Worm (Caenorhabditis elegans) whole organism, L2 larva: Measurements from ENCODE around the gene tmem-24.

Experiments used
- C34F6.9 ChIP-seq: fragments of 150-350 bp; optimal IDR thresholded peaks from 2 replicates; lab custom pipeline; 2014; ENCODE audit warnings: missing biosample characterization, missing genetic modification characterization
- F13H6.1 ChIP-seq: sonication (generic microtip); optimal IDR thresholded peaks from 2 replicates; lab custom pipeline; 2016; ENCODE audit warnings: missing genetic modification characterization, missing compliant biosample characterization
- R02D3.7 ChIP-seq: fragments of 150-350 bp; optimal IDR thresholded peaks from 2 replicates; lab custom pipeline; 2014; ENCODE audit warnings: missing biosample characterization, missing genetic modification characterization
- Y55F3AM.14 ChIP-seq: fragments of 200-800 bp; sonication (Bioruptor generic); optimal IDR thresholded peaks from 2 replicates; lab custom pipeline; 2018; ENCODE audit warnings: mild to moderate bottlenecking, missing genetic modification characterization, missing compliant biosample characterization
- ZK546.5 ChIP-seq: sonication (generic microtip); optimal IDR thresholded peaks from 2 replicates; lab custom pipeline; 2017; ENCODE audit warnings: missing biosample characterization, missing genetic modification characterization
- alr-1 ChIP-seq: fragments of 150-350 bp; optimal IDR thresholded peaks from 2 replicates; lab custom pipeline; 2014; ENCODE audit warnings: missing biosample characterization, missing genetic modification characterization
- aly-2 ChIP-seq: fragments of 150-350 bp; optimal IDR thresholded peaks from 2 replicates; lab custom pipeline; 2014; ENCODE audit warnings: missing biosample characterization, missing genetic modification characterization
- ama-1 ChIP-seq: fragments of 150-350 bp; optimal IDR thresholded peaks from 2 replicates; lab custom pipeline; 2018; ENCODE audit warnings: inconsistent platforms
- blmp-1 ChIP-seq: sonication (generic microtip); optimal IDR thresholded peaks from 2 replicates; lab custom pipeline; 2017; ENCODE audit warnings: missing genetic modification characterization, mild to moderate bottlenecking, missing compliant biosample characterization, antibody characterized with exemption, moderate library complexity; ENCODE audit not compliant: insufficient read depth
- ceh-16 ChIP-seq: fragments of 150-350 bp; optimal IDR thresholded peaks from 2 replicates; lab custom pipeline; 2014; ENCODE audit warnings: missing biosample characterization, missing genetic modification characterization
- ceh-82 ChIP-seq: fragments of 150-350 bp; optimal IDR thresholded peaks from 2 replicates; lab custom pipeline; 2014; ENCODE audit warnings: missing biosample characterization, missing genetic modification characterization
- crh-2 ChIP-seq: sonication (generic microtip); optimal IDR thresholded peaks from 2 replicates; lab custom pipeline; 2017; ENCODE audit warnings: missing biosample characterization, missing genetic modification characterization
- dmd-4 ChIP-seq: sonication (generic microtip); optimal IDR thresholded peaks from 2 replicates; lab custom pipeline; 2017; ENCODE audit warnings: missing biosample characterization, missing genetic modification characterization
- egl-27 ChIP-seq: sonication (generic microtip); optimal IDR thresholded peaks from 3 replicates; lab custom pipeline; 2017; ENCODE audit warnings: missing biosample characterization, missing genetic modification reagents, missing genetic modification characterization
- elt-1 ChIP-seq: fragments of 150-350 bp; optimal IDR thresholded peaks from 2 replicates; lab custom pipeline; 2014; ENCODE audit warnings: missing biosample characterization, missing genetic modification characterization
- elt-3 ChIP-seq: sonication (generic microtip); optimal IDR thresholded peaks from 2 replicates; lab custom pipeline; 2017; ENCODE audit warnings: missing biosample characterization, missing genetic modification characterization
- fos-1 ChIP-seq: fragments of 150-350 bp; optimal IDR thresholded peaks from 2 replicates; lab custom pipeline; 2014; ENCODE audit warnings: missing biosample characterization, missing genetic modification characterization
- gmeb-1 ChIP-seq: fragments of 150-350 bp; optimal IDR thresholded peaks from 2 replicates; lab custom pipeline; 2014; ENCODE audit warnings: missing biosample characterization, missing genetic modification characterization
- lin-13 ChIP-seq: fragments of 150-350 bp; optimal IDR thresholded peaks from 2 replicates; lab custom pipeline; 2014; ENCODE audit warnings: missing biosample characterization, missing genetic modification reagents, missing genetic modification characterization
- lin-39 ChIP-seq: fragments of 150-350 bp; optimal IDR thresholded peaks from 2 replicates; lab custom pipeline; 2014; ENCODE audit warnings: missing biosample characterization, missing genetic modification reagents, missing genetic modification characterization
- lsy-2 ChIP-seq, 2 experiments: fragments of 150-350 bp in 1 of 2; sonication (generic microtip) in 1 of 2; optimal IDR thresholded peaks; 2 replicates each; lab custom pipeline; 2014 to 2017; ENCODE audit warnings: missing biosample characterization in 2 of 2, missing genetic modification characterization in 2 of 2
- mab-5 ChIP-seq: fragments of 150-350 bp; optimal IDR thresholded peaks from 2 replicates; lab custom pipeline; 2014; ENCODE audit warnings: missing biosample characterization, missing genetic modification characterization
- mbf-1 ChIP-seq: sonication (generic microtip); optimal IDR thresholded peaks from 2 replicates; lab custom pipeline; 2017; ENCODE audit warnings: missing biosample characterization, missing genetic modification characterization
- mdl-1 ChIP-seq, 2 experiments: fragments of 150-350 bp in 1 of 2; sonication (generic microtip) in 1 of 2; optimal IDR thresholded peaks; 2 replicates each; lab custom pipeline; 2017; ENCODE audit warnings: missing biosample characterization in 2 of 2, missing genetic modification characterization in 2 of 2
- nhr-10 ChIP-seq: sonication (generic microtip); optimal IDR thresholded peaks from 2 replicates; lab custom pipeline; 2017; ENCODE audit warnings: missing biosample characterization, missing genetic modification characterization
- nhr-11 ChIP-seq: fragments of 150-350 bp; optimal IDR thresholded peaks from 2 replicates; lab custom pipeline; 2014; ENCODE audit warnings: missing biosample characterization, missing genetic modification characterization
- nhr-12 ChIP-seq: fragments of 150-350 bp; optimal IDR thresholded peaks from 2 replicates; lab custom pipeline; 2014; ENCODE audit warnings: missing biosample characterization, missing genetic modification characterization
- nhr-129 ChIP-seq: fragments of 150-350 bp; optimal IDR thresholded peaks from 2 replicates; lab custom pipeline; 2014; ENCODE audit warnings: missing biosample characterization, missing genetic modification characterization
- nhr-21 ChIP-seq: fragments of 150-350 bp; optimal IDR thresholded peaks from 2 replicates; lab custom pipeline; 2014; ENCODE audit warnings: missing biosample characterization, missing genetic modification characterization
- nhr-23 ChIP-seq: fragments of 150-350 bp; optimal IDR thresholded peaks from 2 replicates; lab custom pipeline; 2014; ENCODE audit warnings: missing biosample characterization, missing genetic modification reagents, missing genetic modification characterization
- nhr-237 ChIP-seq: fragments of 150-350 bp; optimal IDR thresholded peaks from 2 replicates; lab custom pipeline; 2014; ENCODE audit warnings: missing biosample characterization, missing genetic modification characterization
- nhr-6 ChIP-seq: fragments of 150-350 bp; optimal IDR thresholded peaks from 2 replicates; lab custom pipeline; 2014; ENCODE audit warnings: missing biosample characterization, missing genetic modification characterization
- peb-1 ChIP-seq: fragments of 150-350 bp; optimal IDR thresholded peaks from 2 replicates; lab custom pipeline; 2014; ENCODE audit warnings: missing biosample characterization, missing genetic modification characterization
- sem-4 ChIP-seq: fragments of 150-350 bp; optimal IDR thresholded peaks from 2 replicates; lab custom pipeline; 2014; ENCODE audit warnings: missing biosample characterization, missing genetic modification reagents, missing genetic modification characterization
- skn-1 ChIP-seq: sonication (generic microtip); optimal IDR thresholded peaks from 2 replicates; lab custom pipeline; 2017; ENCODE audit warnings: missing biosample characterization, missing genetic modification characterization
- sma-9 ChIP-seq, 2 experiments: fragments of 150-350 bp in 1 of 2; sonication (generic microtip) in 1 of 2; optimal IDR thresholded peaks; 2 replicates each; lab custom pipeline; 2014 to 2016; ENCODE audit warnings: missing genetic modification characterization in 2 of 2, mild to moderate bottlenecking in 1 of 2, missing biosample characterization in 1 of 2, missing compliant biosample characterization in 1 of 2, missing genetic modification reagents in 1 of 2, moderate library complexity in 1 of 2
- snpc-4 ChIP-seq: fragments of 150-350 bp; optimal IDR thresholded peaks from 2 replicates; lab custom pipeline; 2014; ENCODE audit warnings: missing biosample characterization, missing genetic modification characterization
- unc-55 ChIP-seq: fragments of 150-350 bp; sonication (generic microtip); optimal IDR thresholded peaks from 3 replicates; lab custom pipeline; 2014; ENCODE audit warnings: missing biosample characterization, missing genetic modification reagents, missing genetic modification characterization
- unc-62 ChIP-seq: fragments of 150-350 bp; optimal IDR thresholded peaks from 2 replicates; lab custom pipeline; 2014; ENCODE audit warnings: missing biosample characterization, missing genetic modification reagents, missing genetic modification characterization
- zag-1 ChIP-seq: fragments of 150-350 bp; optimal IDR thresholded peaks from 2 replicates; lab custom pipeline; 2014; ENCODE audit warnings: missing biosample characterization, missing genetic modification characterization
- ztf-1 ChIP-seq: fragments of 200-800 bp; sonication (Bioruptor generic); conservative IDR thresholded peaks from 2 replicates; pipeline ENCODE4 v1.3.6; 2022; ENCODE audit warnings: missing genetic modification characterization, missing compliant biosample characterization
- ztf-11 ChIP-seq: sonication (generic microtip); optimal IDR thresholded peaks from 2 replicates; lab custom pipeline; 2017; ENCODE audit warnings: missing biosample characterization, missing genetic modification characterization
- ztf-4 ChIP-seq: fragments of 150-350 bp; optimal IDR thresholded peaks from 2 replicates; lab custom pipeline; 2014; ENCODE audit warnings: missing biosample characterization, missing genetic modification characterization

Gene tmem-24

DNA sequence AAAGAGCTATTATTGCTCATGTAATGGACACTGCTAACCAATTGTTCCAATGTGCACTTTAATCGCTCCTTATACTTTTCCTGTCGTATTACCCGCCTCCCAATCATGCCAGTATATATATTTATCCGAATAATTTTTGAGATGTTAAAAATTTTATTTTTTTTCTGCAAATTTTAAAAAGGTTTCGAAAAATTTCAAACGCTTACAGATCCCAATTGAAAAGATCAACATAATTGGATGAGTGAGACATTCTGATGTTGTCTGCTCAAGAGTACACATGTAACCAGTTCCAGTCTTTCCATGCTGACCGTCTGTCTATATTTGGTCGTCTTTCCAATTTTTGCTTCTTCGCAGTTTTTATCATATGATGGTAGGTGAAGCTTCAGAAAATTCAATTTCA, 14.5 kb upstream of the tmem-24 start, which contains the start of gene R11G1.1:
R11G1.1 (plus strand) TSS at position 301 of the 400 bp plus-strand sequence.
- no peak for TF ChIP-seq dmd-4 (tag; lab: Kevin White, UChicago)
- no peak for TF ChIP-seq nhr-12
- no peak for TF ChIP-seq ceh-82 (tag; lab: Kevin White, UChicago)
- no peak for TF ChIP-seq ZK546.5 (tag; lab: Kevin White, UChicago)
- no peak for TF ChIP-seq ztf-1 (GFP tag; lab: Robert Waterston, UW)
- no peak for TF ChIP-seq nhr-23 (tag; lab: Kevin White, UChicago)
- no peak for TF ChIP-seq skn-1 (tag; lab: Kevin White, UChicago)
- no peak for TF ChIP-seq sem-4
- TF ChIP-seq Y55F3AM.14 (GFP tag; lab: Kevin White, UChicago): no peak
- no peak for TF ChIP-seq elt-3 (tag; lab: Kevin White, UChicago)
- no peak for TF ChIP-seq nhr-6

DNA sequence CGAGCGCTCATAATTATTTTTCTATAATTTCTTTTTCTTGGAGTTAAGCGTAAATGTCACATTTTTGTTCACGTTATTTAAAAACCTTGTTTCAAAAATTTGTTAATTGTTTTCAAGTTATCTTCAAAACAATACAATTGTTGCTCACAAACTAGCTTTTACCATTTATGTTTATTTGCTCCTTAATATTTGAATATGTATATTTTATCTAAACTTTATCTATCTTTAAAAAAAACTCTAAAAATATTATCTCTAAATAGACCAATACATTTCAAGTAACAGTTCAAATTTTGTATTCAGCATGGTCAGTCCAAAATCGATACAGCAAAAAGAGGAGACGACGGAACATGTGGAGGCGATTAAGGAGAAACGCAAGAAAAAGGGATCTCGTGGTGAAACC, 11.3 kb upstream of the tmem-24 start, which contains the start of gene R11G1.7:
R11G1.7 (plus strand) TSS at position 301 of the 400 bp plus-strand sequence.
- no peak for TF ChIP-seq mbf-1 (tag; lab: Kevin White, UChicago)
- no peak for TF ChIP-seq ama-1 (lab: Kevin White, UChicago)
- no peak for TF ChIP-seq aly-2 (tag; lab: Kevin White, UChicago)
- no peak for TF ChIP-seq lin-39 (tag; lab: Kevin White, UChicago)

DNA sequence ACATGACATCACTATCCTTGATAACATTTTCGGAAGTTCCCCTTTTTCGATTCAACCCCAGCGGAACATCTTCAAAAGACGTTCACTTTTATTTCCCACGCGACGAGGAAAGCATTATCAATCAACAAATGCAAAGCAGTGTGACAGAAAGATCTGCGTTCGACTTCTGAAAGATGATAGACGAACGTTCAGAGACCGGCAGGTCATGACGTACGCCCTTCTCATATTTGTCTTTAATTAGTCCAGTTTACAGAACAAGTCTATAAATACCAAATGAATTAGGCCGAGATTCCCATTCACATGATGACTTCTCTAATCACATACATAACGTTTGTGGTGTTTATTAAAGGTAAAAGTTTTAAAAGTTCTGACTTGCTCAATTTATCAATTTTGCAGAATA, 9.9 kb upstream of the tmem-24 start, which contains the start of gene R11G1.11:
R11G1.11 (plus strand) TSS at position 301 of the 400 bp plus-strand sequence.
- TF ChIP-seq nhr-129 (no peak), nhr-237 (tag; lab: Kevin White, UChicago) (no peak), egl-27 (tag; lab: Kevin White, UChicago) (no peak), snpc-4 (tag; lab: Kevin White, UChicago) (no peak), ZK546.5 (tag; lab: Kevin White, UChicago) (no peak), Y55F3AM.14 (GFP tag; lab: Kevin White, UChicago) (no peak)

DNA sequence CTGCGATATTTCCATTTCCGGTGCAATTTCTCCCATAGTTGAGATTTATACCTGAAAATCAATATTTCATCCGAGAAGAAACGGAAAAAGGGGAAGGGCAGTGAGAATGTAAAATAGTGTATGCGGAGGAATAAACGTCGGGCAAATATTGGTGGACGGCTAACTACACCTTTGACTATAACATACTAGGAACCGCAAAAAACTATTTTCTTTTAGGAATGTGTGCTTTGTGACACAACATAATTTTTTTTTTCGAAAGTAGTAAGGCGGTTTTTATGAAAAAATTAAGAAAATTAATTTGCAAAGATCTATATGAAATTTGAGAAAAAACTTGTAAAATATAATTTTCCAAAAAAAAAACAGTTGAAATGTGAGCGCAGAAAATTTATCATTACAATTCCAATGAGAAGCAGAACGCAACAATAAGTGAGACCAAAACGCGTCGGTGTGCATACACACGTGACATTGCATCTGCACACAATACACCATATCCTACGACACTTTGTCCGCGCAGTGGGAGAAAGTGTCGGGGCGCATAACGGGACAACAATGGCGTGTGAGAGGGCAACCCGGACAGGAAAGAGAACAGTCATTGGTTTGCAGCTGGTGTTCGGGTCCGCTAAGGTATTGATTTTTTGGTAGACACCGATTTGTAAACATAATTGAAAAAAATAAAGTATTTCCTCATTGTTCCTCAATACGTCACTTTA, 5.6 kb upstream of the tmem-24 start, which contains the start of the genes sax-1 and R11G1.2:
sax-1 (minus strand) TSS at position 51 of the 710 bp plus-strand sequence.
R11G1.2 (plus strand) TSS at position 515 of the 710 bp plus-strand sequence.
- TF ChIP-seq ceh-82 (tag; lab: Kevin White, UChicago): no peak
- TF ChIP-seq nhr-129: peak; percentile 64
- TF ChIP-seq crh-2 (tag; lab: Kevin White, UChicago): peak; percentile 60
- TF ChIP-seq dmd-4 (tag; lab: Kevin White, UChicago): no peak
- no peak for TF ChIP-seq alr-1 (tag; lab: Kevin White, UChicago)
- no peak for TF ChIP-seq ZK546.5 (tag; lab: Kevin White, UChicago)
- no peak for TF ChIP-seq nhr-12
- peak; percentile 37 to 88 for TF ChIP-seq mdl-1 (tag; optimal IDR thresholded peaks at IDR 0.05; lab: Kevin White, UChicago)
- no peak for TF ChIP-seq ztf-1 (GFP tag; lab: Robert Waterston, UW)
- TF ChIP-seq lin-39 (tag; lab: Kevin White, UChicago): no peak
- no peak for TF ChIP-seq nhr-237 (tag; lab: Kevin White, UChicago)
- no peak for TF ChIP-seq nhr-11 (tag; lab: Kevin White, UChicago)
- TF ChIP-seq unc-62 (GFP tag; lab: Kevin White, UChicago): no peak
- TF ChIP-seq R02D3.7 (tag; lab: Kevin White, UChicago): no peak
- TF ChIP-seq ceh-16 (tag; lab: Kevin White, UChicago): no peak
- no peak for TF ChIP-seq mbf-1 (tag; lab: Kevin White, UChicago)
- peak; percentile 26 for TF ChIP-seq nhr-21 (tag; lab: Kevin White, UChicago)
- peak; percentile 17 for TF ChIP-seq fos-1 (tag; lab: Kevin White, UChicago)
- no peak for TF ChIP-seq egl-27 (tag; lab: Kevin White, UChicago)
- peak; percentile 19 for TF ChIP-seq gmeb-1 (tag; lab: Kevin White, UChicago)
- TF ChIP-seq ztf-4 (tag; lab: Kevin White, UChicago): no peak
- peak; percentile 5 to 66 for TF ChIP-seq lsy-2 (tag; optimal IDR thresholded peaks at IDR 0.05; lab: Kevin White, UChicago)
- TF ChIP-seq lin-13 (GFP tag; lab: Kevin White, UChicago): peak; percentile 16
- no peak for TF ChIP-seq ztf-11 (tag; lab: Kevin White, UChicago)
- TF ChIP-seq peb-1 (tag; lab: Kevin White, UChicago): no peak
- peak; percentile 34 for TF ChIP-seq blmp-1 (tag; lab: Kevin White, UChicago)
- TF ChIP-seq mab-5 (tag; lab: Kevin White, UChicago): no peak
- TF ChIP-seq aly-2 (tag; lab: Kevin White, UChicago): no peak
- TF ChIP-seq nhr-6: no peak
- no peak for TF ChIP-seq Y55F3AM.14 (GFP tag; lab: Kevin White, UChicago)
- TF ChIP-seq ama-1 (lab: Kevin White, UChicago): no peak
- peak; percentile 74 for TF ChIP-seq C34F6.9
- TF ChIP-seq elt-3 (tag; lab: Kevin White, UChicago): no peak
- TF ChIP-seq nhr-23 (tag; lab: Kevin White, UChicago): no peak
- TF ChIP-seq nhr-10 (tag; lab: Kevin White, UChicago): no peak
- peak; percentile 20 for TF ChIP-seq sma-9 (GFP tag; optimal IDR thresholded peaks at IDR 0.05; lab: Kevin White, UChicago)
- TF ChIP-seq sma-9 (tag; optimal IDR thresholded peaks at IDR 0.05; lab: Kevin White, UChicago): no peak
- TF ChIP-seq elt-1 (tag; lab: Kevin White, UChicago): no peak
- peak; percentile 61 for TF ChIP-seq unc-55 (GFP tag; lab: Kevin White, UChicago)
- TF ChIP-seq snpc-4 (tag; lab: Kevin White, UChicago): no peak
- TF ChIP-seq skn-1 (tag; lab: Kevin White, UChicago): no peak
- peak; percentile 32 for TF ChIP-seq F13H6.1 (tag; lab: Kevin White, UChicago)
- TF ChIP-seq zag-1 (tag; lab: Kevin White, UChicago): no peak
